Worm (Caenorhabditis elegans) whole organism, mixed stage, embryonic: ENCODE results near the gene F07F6.4.

Experiments used
- blmp-1 ChIP-seq: fragments of 150-350 bp; optimal IDR thresholded peaks from 2 replicates; lab custom pipeline; 2014; ENCODE audit warnings: missing biosample characterization, missing genetic modification characterization
- ceh-39 ChIP-seq: fragments of 150-350 bp; optimal IDR thresholded peaks from 2 replicates; lab custom pipeline; 2014; ENCODE audit warnings: missing biosample characterization, missing genetic modification characterization
- ceh-43 ChIP-seq: fragments of 200-800 bp; sonication (Bioruptor generic); optimal IDR thresholded peaks from 2 replicates; lab custom pipeline; 2018; ENCODE audit warnings: mild to moderate bottlenecking, missing genetic modification characterization, moderate library complexity, missing compliant biosample characterization
- ceh-83 ChIP-seq: fragments of 200-800 bp; sonication (Bioruptor generic); optimal IDR thresholded peaks from 2 replicates; lab custom pipeline; 2018; ENCODE audit warnings: mild to moderate bottlenecking, missing genetic modification characterization, missing compliant biosample characterization
- drap-1 ChIP-seq: fragments of 200-800 bp; sonication (Bioruptor generic); optimal IDR thresholded peaks from 3 replicates; lab custom pipeline; 2018; ENCODE audit warnings: mild to moderate bottlenecking, missing genetic modification characterization, missing compliant biosample characterization
- elt-1 ChIP-seq: sonication (generic microtip); optimal IDR thresholded peaks from 2 replicates; lab custom pipeline; 2017; ENCODE audit warnings: missing genetic modification characterization, mild to moderate bottlenecking, missing compliant biosample characterization, antibody characterized with exemption, moderate library complexity, borderline replicate concordance; ENCODE audit not compliant: insufficient read depth
- elt-3 ChIP-seq: fragments of 150-350 bp; optimal IDR thresholded peaks from 2 replicates; lab custom pipeline; 2014; ENCODE audit warnings: missing biosample characterization, missing genetic modification characterization
- flh-1 ChIP-seq: fragments of 200-800 bp; sonication (Bioruptor generic); optimal IDR thresholded peaks from 2 replicates; lab custom pipeline; 2018; ENCODE audit warnings: mild to moderate bottlenecking, missing genetic modification characterization, moderate library complexity, missing compliant biosample characterization
- ham-2 ChIP-seq: fragments of 200-800 bp; sonication (Bioruptor generic); optimal IDR thresholded peaks from 2 replicates; lab custom pipeline; 2018; ENCODE audit warnings: mild to moderate bottlenecking, missing genetic modification characterization, missing compliant biosample characterization
- lin-13 ChIP-seq: fragments of 150-350 bp; optimal IDR thresholded peaks from 2 replicates; lab custom pipeline; 2014; ENCODE audit warnings: missing biosample characterization, missing genetic modification characterization
- lin-32 ChIP-seq: fragments of 200-800 bp; sonication (Bioruptor generic); optimal IDR thresholded peaks from 2 replicates; lab custom pipeline; 2018; ENCODE audit warnings: mild to moderate bottlenecking, missing genetic modification characterization, missing compliant biosample characterization
- mab-5 ChIP-seq: fragments of 150-350 bp; optimal IDR thresholded peaks from 2 replicates; lab custom pipeline; 2014; ENCODE audit warnings: missing biosample characterization, missing genetic modification characterization
- mep-1 ChIP-seq: fragments of 150-350 bp; optimal IDR thresholded peaks from 2 replicates; lab custom pipeline; 2017; ENCODE audit warnings: missing biosample characterization, missing genetic modification reagents, missing genetic modification characterization, inconsistent platforms
- mls-2 ChIP-seq: sonication (generic microtip); optimal IDR thresholded peaks from 2 replicates; lab custom pipeline; 2016; ENCODE audit warnings: mild to moderate bottlenecking, missing genetic modification characterization, moderate library complexity, missing compliant biosample characterization
- nhr-2 ChIP-seq: fragments of 150-350 bp; optimal IDR thresholded peaks from 2 replicates; lab custom pipeline; 2014; ENCODE audit warnings: missing biosample characterization, missing genetic modification characterization
- nhr-237 ChIP-seq: fragments of 150-350 bp; optimal IDR thresholded peaks from 2 replicates; lab custom pipeline; 2014; ENCODE audit warnings: missing biosample characterization, missing genetic modification characterization
- nhr-28 ChIP-seq: fragments of 150-350 bp; optimal IDR thresholded peaks from 2 replicates; lab custom pipeline; 2014; ENCODE audit warnings: missing biosample characterization, missing genetic modification characterization
- pha-4 ChIP-seq: fragments of 150-350 bp; optimal IDR thresholded peaks from 2 replicates; lab custom pipeline; 2018; ENCODE audit warnings: missing biosample characterization, missing genetic modification reagents, missing genetic modification characterization
- sem-2 ChIP-seq: fragments of 200-800 bp; sonication (Bioruptor generic); optimal IDR thresholded peaks from 2 replicates; lab custom pipeline; 2018; ENCODE audit warnings: mild to moderate bottlenecking, missing genetic modification characterization, missing compliant biosample characterization
- sptf-1 ChIP-seq: sonication (generic microtip); optimal IDR thresholded peaks from 2 replicates; lab custom pipeline; 2017; ENCODE audit warnings: mild to moderate bottlenecking, missing genetic modification characterization, moderate library complexity, missing compliant biosample characterization
- unc-120 ChIP-seq: sonication (generic microtip); optimal IDR thresholded peaks from 2 replicates; lab custom pipeline; 2017; ENCODE audit warnings: missing genetic modification characterization, missing compliant biosample characterization; ENCODE audit not compliant: poor library complexity, severe bottlenecking
- unc-62 ChIP-seq: fragments of 150-350 bp; optimal IDR thresholded peaks from 2 replicates; lab custom pipeline; 2014; ENCODE audit warnings: missing biosample characterization, missing genetic modification reagents, missing genetic modification characterization
- zip-8 ChIP-seq: fragments of 150-350 bp; optimal IDR thresholded peaks from 2 replicates; lab custom pipeline; 2014; ENCODE audit warnings: missing biosample characterization, missing genetic modification characterization
- ztf-11 ChIP-seq: fragments of 150-350 bp; optimal IDR thresholded peaks from 2 replicates; lab custom pipeline; 2014; ENCODE audit warnings: missing biosample characterization, missing genetic modification characterization

F07F6.4 gene

DNA sequence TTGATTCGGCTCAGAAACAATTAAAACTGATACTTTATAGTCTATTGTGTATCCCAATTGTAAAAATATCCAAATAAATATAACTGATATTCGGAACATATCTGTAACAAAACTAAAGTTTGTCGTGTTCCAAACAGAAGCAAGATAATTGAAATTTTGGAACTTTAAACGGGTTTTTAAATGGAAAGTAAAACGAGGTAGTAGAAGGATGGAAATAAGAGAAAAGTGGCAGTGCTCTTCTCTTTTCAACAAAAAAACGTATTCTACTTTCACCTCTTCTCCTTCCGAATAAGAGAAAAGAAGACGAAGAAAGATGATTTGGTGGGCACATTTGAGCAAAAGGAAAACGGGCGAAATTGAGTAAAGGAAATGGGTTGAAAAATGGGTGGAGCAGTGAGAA lies 17.1 kb upstream of the F07F6.4 start, which contains the start of gene nmr-1:
nmr-1 (minus strand) TSS at position 101 of the 400 bp plus-strand sequence.
- TF ChIP-seq lin-32 (GFP tag; lab: Kevin White, UChicago) (no peak), unc-62 (no peak), drap-1 (GFP tag; lab: Kevin White, UChicago) (no peak), nhr-237 (tag; lab: Kevin White, UChicago) (no peak), ceh-43 (GFP tag; lab: Kevin White, UChicago) (no peak)

DNA sequence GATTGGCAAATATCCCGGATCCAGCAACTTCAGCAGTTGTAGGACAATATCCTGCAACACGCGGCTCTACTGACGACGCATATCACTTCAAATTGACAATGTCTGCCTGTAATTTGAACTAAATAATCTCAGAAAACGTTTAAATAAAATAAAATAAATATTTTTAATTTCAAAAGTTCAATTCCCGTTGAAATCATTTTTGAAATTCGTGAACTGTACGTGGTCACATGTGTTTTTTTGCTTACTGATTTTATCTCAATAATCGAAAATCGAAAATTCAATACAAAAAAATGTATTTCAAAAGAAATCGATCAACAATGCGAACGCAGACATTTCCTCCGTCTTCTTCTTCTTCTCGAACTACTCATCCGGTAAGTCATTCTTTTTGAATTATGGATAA lies 8.2 kb upstream of the F07F6.4 start, which contains the start of gene F07F6.1:
F07F6.1 (plus strand) TSS at position 301 of the 400 bp plus-strand sequence.
- TF ChIP-seq ham-2 (GFP tag; lab: Kevin White, UChicago) (no peak), drap-1 (GFP tag; lab: Kevin White, UChicago) (no peak)
- TF ChIP-seq, all 35 proteins: peak for 0

DNA sequence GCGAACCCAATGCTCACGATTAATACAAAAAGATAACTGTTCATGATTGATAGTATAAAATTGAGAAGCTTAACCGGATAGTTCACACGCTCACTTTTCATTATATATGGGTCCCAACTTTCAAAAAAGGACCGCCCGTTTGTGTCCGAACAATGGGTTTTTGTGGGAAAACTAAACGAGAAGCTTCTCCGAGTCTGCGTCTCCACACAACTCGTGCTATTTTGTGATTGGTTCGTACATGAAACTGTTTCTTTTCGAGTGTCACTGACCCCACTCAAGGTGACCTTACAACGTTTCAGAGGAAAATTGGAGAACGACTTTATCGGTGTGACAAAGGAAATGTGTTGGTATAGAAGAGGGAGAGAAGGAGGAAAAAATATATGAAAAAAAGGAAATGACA lies 7.5 kb upstream of the F07F6.4 start, which contains the start of gene dct-5:
dct-5 (minus strand) TSS at position 101 of the 400 bp plus-strand sequence.
- TF ChIP-seq blmp-1 (tag; lab: Kevin White, UChicago): no peak
- no peak for TF ChIP-seq flh-1 (GFP tag; lab: Kevin White, UChicago)
- no peak for TF ChIP-seq zip-8 (tag; lab: Kevin White, UChicago)

DNA sequence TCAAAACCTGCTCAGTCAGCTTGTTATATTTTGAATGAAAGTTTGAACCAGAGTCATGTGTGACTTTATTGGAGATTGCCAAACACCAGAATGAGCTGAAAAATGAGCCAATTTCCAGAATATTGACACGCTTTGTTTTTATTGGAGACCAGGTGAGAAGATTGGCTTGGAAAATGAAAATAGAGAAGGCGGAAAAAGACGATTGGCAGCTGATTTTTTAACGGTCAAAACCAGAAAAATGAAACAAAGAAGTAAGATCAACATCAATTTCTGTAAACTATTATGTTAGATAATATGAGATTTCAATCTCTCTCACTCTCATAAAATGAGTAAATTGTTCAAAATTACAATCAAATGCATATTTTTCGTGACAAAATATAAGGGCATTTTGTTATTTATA lies 3.7 kb upstream of the F07F6.4 start, which contains the start of gene srx-114:
srx-114 (minus strand) TSS at position 101 of the 400 bp plus-strand sequence.
- TF ChIP-seq sptf-1 (tag; lab: Kevin White, UChicago) (no peak), ztf-11 (tag; lab: Kevin White, UChicago) (no peak)

DNA sequence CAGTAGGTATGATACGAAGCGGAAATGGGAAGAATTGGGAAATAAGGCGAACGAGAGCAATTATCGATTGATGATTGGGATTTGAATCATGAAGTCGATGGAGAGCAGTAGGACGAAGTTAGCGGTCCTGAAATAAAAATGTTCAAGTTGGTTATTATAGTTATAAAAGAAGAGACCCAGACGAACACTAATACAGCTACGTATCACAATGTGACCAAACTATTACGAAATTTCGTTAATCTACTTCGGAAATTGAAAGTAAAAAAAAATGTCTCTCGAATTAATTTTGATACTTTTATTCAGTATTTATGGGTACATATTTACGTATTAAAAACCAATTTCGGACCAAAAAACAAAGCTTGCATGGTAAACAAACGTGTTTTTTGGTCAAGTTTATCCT lies 2.9 kb downstream of the F07F6.4 start:
- TF ChIP-seq elt-3 (tag; lab: Kevin White, UChicago) (no peak), pha-4 (tag; lab: Kevin White, UChicago) (no peak), blmp-1 (tag; lab: Kevin White, UChicago) (no peak), drap-1 (GFP tag; lab: Kevin White, UChicago) (no peak), ztf-11 (tag; lab: Kevin White, UChicago) (no peak), lin-13 (no peak), zip-8 (tag; lab: Kevin White, UChicago) (no peak), mls-2 (tag; lab: Kevin White, UChicago) (no peak), lin-32 (GFP tag; lab: Kevin White, UChicago) (no peak)

DNA sequence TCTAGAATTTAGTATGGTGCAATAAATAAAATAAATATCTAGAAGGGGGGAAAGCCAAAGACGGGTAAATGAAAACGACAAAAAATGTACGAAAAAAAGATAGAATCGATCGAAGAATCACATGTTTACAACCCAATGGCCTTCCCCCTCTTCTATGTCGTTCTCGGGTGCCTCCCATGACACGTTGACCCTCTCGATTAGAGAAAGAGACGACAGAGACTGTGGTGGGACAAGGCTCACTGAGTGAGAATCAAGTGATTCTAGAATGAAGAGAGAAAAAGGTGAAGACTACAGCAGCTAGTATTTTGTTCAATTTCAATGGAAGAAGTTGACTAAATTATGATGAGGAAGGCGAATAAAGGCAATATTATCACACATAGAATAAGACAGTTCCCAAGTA lies 3.3 kb downstream of the F07F6.4 start:
- TF ChIP-seq sptf-1 (tag; lab: Kevin White, UChicago): peak; percentile 38
- no peak for TF ChIP-seq lin-32 (GFP tag; lab: Kevin White, UChicago)
- TF ChIP-seq nhr-2 (tag; lab: Kevin White, UChicago): no peak
- TF ChIP-seq mep-1 (tag; lab: Kevin White, UChicago): peak; percentile 3
- TF ChIP-seq pha-4 (tag; lab: Kevin White, UChicago): peak; percentile 33
- no peak for TF ChIP-seq elt-1 (tag; lab: Kevin White, UChicago)
- TF ChIP-seq ceh-39 (tag; lab: Kevin White, UChicago): peak; percentile 18
- peak; percentile 39 for TF ChIP-seq unc-62
- no peak for TF ChIP-seq ceh-43 (GFP tag; lab: Kevin White, UChicago)
- TF ChIP-seq unc-120 (tag; lab: Kevin White, UChicago): peak; percentile 29
- TF ChIP-seq nhr-28 (tag; lab: Kevin White, UChicago): no peak
- TF ChIP-seq, all 35 proteins: peak for 6

DNA sequence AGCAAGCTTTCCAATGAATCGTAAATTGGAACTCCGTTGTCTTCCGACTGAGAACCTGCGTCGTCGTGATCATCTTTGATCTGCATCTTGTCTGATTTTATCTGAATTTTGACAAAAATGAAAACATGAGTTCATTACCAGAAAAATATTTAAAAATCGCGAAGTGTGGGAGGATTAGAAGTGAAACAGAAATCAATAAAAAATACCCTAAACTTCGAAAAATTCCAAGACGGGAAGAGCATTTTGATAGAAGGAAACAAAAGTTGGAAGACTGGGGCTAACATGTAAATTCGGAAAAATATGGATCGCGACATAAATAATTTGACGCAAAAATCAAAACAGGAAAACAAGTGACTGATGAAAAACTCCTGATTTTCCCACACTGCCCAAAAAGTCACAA lies 3.7 kb downstream of the F07F6.4 start, which contains the start of gene F07F6.8:
F07F6.8 (minus strand) TSS at position 101 of the 400 bp plus-strand sequence.
- TF ChIP-seq mab-5 (tag; lab: Kevin White, UChicago) (no peak), elt-1 (tag; lab: Kevin White, UChicago) (no peak), ceh-83 (no peak)

DNA sequence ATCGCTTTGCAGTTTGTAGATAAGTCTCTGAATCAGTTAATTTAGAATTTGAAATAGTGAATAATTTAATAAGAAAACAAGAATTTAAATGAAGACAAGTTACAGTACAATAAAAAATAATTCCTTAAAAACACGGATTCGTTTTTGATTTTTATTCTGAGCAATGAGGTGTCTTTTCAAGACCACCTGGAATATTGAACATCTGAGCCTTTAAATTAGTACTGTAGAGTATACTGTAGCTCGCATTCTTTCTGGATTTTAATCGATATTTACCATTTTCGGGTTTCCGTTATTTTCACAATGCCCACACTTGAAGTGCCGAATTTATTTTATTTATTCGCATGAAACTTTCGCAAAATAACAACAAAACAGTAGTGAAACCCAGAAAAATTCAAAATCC lies 5.5 kb downstream of the F07F6.4 start, which contains the start of gene F07F6.7:
F07F6.7 (minus strand) TSS at position 27 of the 400 bp plus-strand sequence.
- no peak for TF ChIP-seq sem-2 (GFP tag; lab: Kevin White, UChicago)
- no peak for TF ChIP-seq lin-13
